Fruit fly (Drosophila melanogaster): Measurements from ENCODE around the gene Sap47.
A peak's percentile ranks its signal among the peaks of the same experiment; 100 is the strongest.

The Sap47 gene

dm6 chr3R:16009030-16009429 lies 74.1 kb downstream of the Sap47 start, which contains the start of gene GATAe (continued):
- TF ChIP-seq Doc3 (GFP tag; IDR thresholded peaks at IDR 0.05; ENCODE audit: partially characterized antibody) (no peak), twi (tag; optimal IDR thresholded peaks at IDR 0.05) (no peak), CG11695 (GFP tag; IDR thresholded peaks at IDR 0.05) (no peak), Awh (GFP tag; IDR thresholded peaks at IDR 0.05) (no peak), Camta (GFP tag; optimal IDR thresholded peaks at IDR 0.05) (no peak), Opbp (GFP tag; IDR thresholded peaks at IDR 0.05; ENCODE audit: partially characterized antibody) (no peak), Tbp (GFP tag; optimal IDR thresholded peaks at IDR 0.05) (no peak), CG9437 (GFP tag; optimal IDR thresholded peaks at IDR 0.05) (peak; percentile 9), vfl (GFP tag; optimal IDR thresholded peaks at IDR 0.05) (no peak), Dp (GFP tag; optimal IDR thresholded peaks at IDR 0.05) (no peak), CG18476 (GFP tag; optimal IDR thresholded peaks at IDR 0.05) (no peak), Hr3 (GFP tag; optimal IDR thresholded peaks at IDR 0.05) (no peak), CG8924 (tag; optimal IDR thresholded peaks at IDR 0.05) (no peak), Max (GFP tag; optimal IDR thresholded peaks at IDR 0.05) (no peak), NK7.1 (GFP tag; optimal IDR thresholded peaks at IDR 0.05) (no peak), Mad (GFP tag; optimal IDR thresholded peaks at IDR 0.05) (no peak), CG10654 (GFP tag; optimal IDR thresholded peaks at IDR 0.05) (no peak), CG5245 (GFP tag; optimal IDR thresholded peaks at IDR 0.05) (no peak), CG1603 (tag; optimal IDR thresholded peaks at IDR 0.05) (no peak), dan (GFP tag; IDR thresholded peaks at IDR 0.05) (no peak), CG3163 (GFP tag; optimal IDR thresholded peaks at IDR 0.05) (no peak), knrl (GFP tag; IDR thresholded peaks at IDR 0.05; ENCODE audit: partially characterized antibody) (no peak), Elba2 (GFP tag; optimal IDR thresholded peaks at IDR 0.05) (no peak), HLH4C (GFP tag; IDR thresholded peaks at IDR 0.05; ENCODE audit: partially characterized antibody) (no peak), CG4707 (GFP tag; optimal IDR thresholded peaks at IDR 0.05) (no peak), CG2129 (GFP tag; IDR thresholded peaks at IDR 0.05; ENCODE audit: partially characterized antibody) (no peak), kay (GFP tag; optimal IDR thresholded peaks at IDR 0.05) (peak; percentile 27), gem (tag; optimal IDR thresholded peaks at IDR 0.05) (no peak), CG2202 (tag; optimal IDR thresholded peaks at IDR 0.05) (no peak), grn (GFP tag; optimal IDR thresholded peaks at IDR 0.05) (peak; percentile 87), insv (GFP tag; optimal IDR thresholded peaks at IDR 0.05) (no peak), Bdp1 (GFP tag; optimal IDR thresholded peaks at IDR 0.05) (no peak), eve (GFP tag; optimal IDR thresholded peaks at IDR 0.05) (no peak), phol (tag; optimal IDR thresholded peaks at IDR 0.05) (peak; percentile 18), Nf-YB (GFP tag; optimal IDR thresholded peaks at IDR 0.05) (no peak), Dip2 (GFP tag; IDR thresholded peaks at IDR 0.05) (no peak), shn (GFP tag; optimal IDR thresholded peaks at IDR 0.05) (no peak), CG13296 (GFP tag; optimal IDR thresholded peaks at IDR 0.05) (no peak), CG1832 (GFP tag; optimal IDR thresholded peaks at IDR 0.05) (no peak), CG14050 (GFP tag; IDR thresholded peaks at IDR 0.05) (no peak), vnd (GFP tag; IDR thresholded peaks at IDR 0.05; ENCODE audit: partially characterized antibody) (0 out of 3 replicates have a peak, but pooled peaks have one; percentile 24), gcm2 (GFP tag; optimal IDR thresholded peaks at IDR 0.05) (no peak), CG11504 (tag; optimal IDR thresholded peaks at IDR 0.05) (no peak), crol (GFP tag; IDR thresholded peaks at IDR 0.05) (no peak), hth (optimal IDR thresholded peaks at IDR 0.05) (no peak), CG8290 (GFP tag; optimal IDR thresholded peaks at IDR 0.05) (no peak), CG8290 (tag; optimal IDR thresholded peaks at IDR 0.05) (peak in 1 of 2 experiments; percentile 17), CG16815 (GFP tag; optimal IDR thresholded peaks at IDR 0.05) (no peak), Antp (GFP tag; optimal IDR thresholded peaks at IDR 0.05) (no peak), abd-A (tag; optimal IDR thresholded peaks at IDR 0.05) (no peak), hb (GFP tag; IDR thresholded peaks at IDR 0.05; ENCODE audit: partially characterized antibody) (no peak), fd96Cb (tag; optimal IDR thresholded peaks at IDR 0.05) (no peak)

Data from whole organism, embryonic.